Fruit fly (Drosophila melanogaster) whole organism, embryonic: ENCODE results near the gene CG44405.

Experiments used
- Atf6 ChIP-seq: fragments of 200-800 bp; sonication (Bioruptor generic); IDR thresholded peaks from 2 replicates; pipeline ENCODE4 v1.3.6; 2022; ENCODE audit warnings: missing biosample characterization, missing genetic modification characterization
- Bdp1 ChIP-seq: fragments of 200-800 bp; sonication (Bioruptor generic); optimal IDR thresholded peaks from 3 replicates; lab custom pipeline; 2016; ENCODE audit warnings: missing biosample characterization, missing genetic modification characterization
- Bgb ChIP-seq: fragments of 200-800 bp; sonication (Bioruptor generic); IDR thresholded peaks from 2 replicates; pipeline ENCODE4 v1.3.6; 2022; ENCODE audit warnings: missing biosample characterization, missing genetic modification characterization; ENCODE audit not compliant: partially characterized antibody
- BtbVII ChIP-seq: fragments of 200-800 bp; sonication (Bioruptor generic); optimal IDR thresholded peaks from 3 replicates; lab custom pipeline; 2017; ENCODE audit warnings: missing biosample characterization, mild to moderate bottlenecking, missing genetic modification characterization
- CG11504 ChIP-seq: fragments of 200-800 bp; sonication (Bioruptor generic); optimal IDR thresholded peaks from 3 replicates; lab custom pipeline; 2019; ENCODE audit warnings: missing biosample characterization, mild to moderate bottlenecking, missing genetic modification characterization, moderate library complexity
- CG12155 ChIP-seq: fragments of 200-800 bp; sonication (Bioruptor generic); optimal IDR thresholded peaks from 3 replicates; lab custom pipeline; 2016; ENCODE audit warnings: missing biosample characterization, missing genetic modification characterization
- CG1233 ChIP-seq: fragments of 200-800 bp; sonication (Bioruptor generic); optimal IDR thresholded peaks from 4 replicates; lab custom pipeline; 2018; ENCODE audit warnings: missing biosample characterization, mild to moderate bottlenecking, missing genetic modification characterization
- CG14667 ChIP-seq: fragments of 200-800 bp; sonication (Bioruptor generic); IDR thresholded peaks from 2 replicates; pipeline ENCODE4 v1.3.6; 2022; ENCODE audit warnings: missing biosample characterization, missing genetic modification characterization
- CG15073 ChIP-seq: fragments of 200-800 bp; sonication (Bioruptor generic); optimal IDR thresholded peaks from 2 replicates; lab custom pipeline; 2016; ENCODE audit warnings: missing biosample characterization, missing genetic modification characterization
- CG15601 ChIP-seq: fragments of 200-800 bp; sonication (Bioruptor generic); optimal IDR thresholded peaks from 3 replicates; lab custom pipeline; 2019; ENCODE audit warnings: missing biosample characterization, mild to moderate bottlenecking, missing genetic modification characterization, moderate library complexity
- CG15696 ChIP-seq: fragments of 200-800 bp; sonication (Bioruptor generic); optimal IDR thresholded peaks from 2 replicates; lab custom pipeline; 2019; ENCODE audit warnings: missing biosample characterization, mild to moderate bottlenecking, missing genetic modification characterization, moderate library complexity
- CG17328 ChIP-seq: fragments of 200-800 bp; sonication (Bioruptor generic); IDR thresholded peaks from 2 replicates; pipeline ENCODE4 v1.3.6; 2022; ENCODE audit warnings: missing biosample characterization, missing genetic modification characterization
- CG17361 ChIP-seq: fragments of 200-800 bp; sonication (Bioruptor generic); IDR thresholded peaks from 3 replicates; pipeline ENCODE4 v1.3.6; 2022; ENCODE audit warnings: missing biosample characterization, missing genetic modification characterization
- CG2202 ChIP-seq: fragments of 200-800 bp; sonication (Bioruptor generic); optimal IDR thresholded peaks from 2 replicates; lab custom pipeline; 2018; ENCODE audit warnings: missing biosample characterization, mild to moderate bottlenecking, missing genetic modification characterization
- CG31388 ChIP-seq: fragments of 200-800 bp; sonication (Bioruptor generic); optimal IDR thresholded peaks from 2 replicates; lab custom pipeline; 2016; ENCODE audit warnings: missing biosample characterization, missing genetic modification characterization
- CG33213 ChIP-seq: fragments of 200-800 bp; sonication (Bioruptor generic); optimal IDR thresholded peaks from 3 replicates; lab custom pipeline; 2016; ENCODE audit warnings: missing biosample characterization, missing genetic modification characterization
- CG4360 ChIP-seq: fragments of 200-800 bp; sonication (Bioruptor generic); IDR thresholded peaks from 2 replicates; pipeline ENCODE4 v1.3.6; 2022; ENCODE audit warnings: missing biosample characterization, missing genetic modification characterization
- CG4404 ChIP-seq: fragments of 200-800 bp; sonication (Bioruptor generic); IDR thresholded peaks from 2 replicates; pipeline ENCODE4 v1.3.6; 2022; ENCODE audit warnings: missing biosample characterization, missing genetic modification characterization
- CG7987 ChIP-seq: fragments of 200-800 bp; sonication (Bioruptor generic); optimal IDR thresholded peaks from 2 replicates; lab custom pipeline; 2018; ENCODE audit warnings: missing biosample characterization, mild to moderate bottlenecking, missing genetic modification characterization, moderate library complexity
- CG8765 ChIP-seq: fragments of 200-800 bp; sonication (Bioruptor generic); IDR thresholded peaks from 2 replicates; pipeline ENCODE4 v1.3.6; 2022; ENCODE audit warnings: missing biosample characterization, missing genetic modification characterization
- CG9817 ChIP-seq: fragments of 200-800 bp; sonication (Bioruptor generic); optimal IDR thresholded peaks from 2 replicates; lab custom pipeline; 2018; ENCODE audit warnings: missing biosample characterization, mild to moderate bottlenecking, missing genetic modification characterization, moderate library complexity
- CG9876 ChIP-seq: fragments of 200-800 bp; sonication (Bioruptor generic); optimal IDR thresholded peaks from 2 replicates; lab custom pipeline; 2016; ENCODE audit warnings: missing biosample characterization, missing genetic modification characterization
- CHES-1-like ChIP-seq: fragments of 200-800 bp; sonication (Bioruptor generic); optimal IDR thresholded peaks from 2 replicates; lab custom pipeline; 2016; ENCODE audit warnings: missing biosample characterization, missing genetic modification characterization
- Deaf1 ChIP-seq: fragments of 200-800 bp; optimal IDR thresholded peaks from 3 replicates; lab custom pipeline; 2019; ENCODE audit warnings: missing biosample characterization, mild to moderate bottlenecking, missing genetic modification characterization, moderate library complexity
- E2f1 ChIP-seq: fragments of 200-800 bp; sonication (Bioruptor generic); IDR thresholded peaks from 2 replicates; pipeline ENCODE4 v1.3.6; 2022; ENCODE audit warnings: missing biosample characterization, missing genetic modification characterization
- HLH4C ChIP-seq: fragments of 200-800 bp; sonication (Bioruptor generic); IDR thresholded peaks from 3 replicates; pipeline ENCODE4 v1.3.6; 2022; ENCODE audit warnings: missing biosample characterization, missing genetic modification characterization; ENCODE audit not compliant: partially characterized antibody
- Hand ChIP-seq: fragments of 200-800 bp; sonication (Bioruptor generic); optimal IDR thresholded peaks from 2 replicates; lab custom pipeline; 2017; ENCODE audit warnings: mild to moderate bottlenecking, missing biosample characterization, missing genetic modification reagents, missing genetic modification characterization
- Hmr ChIP-seq: fragments of 200-800 bp; sonication (Bioruptor generic); optimal IDR thresholded peaks from 3 replicates; lab custom pipeline; 2017; ENCODE audit warnings: mild to moderate bottlenecking, missing biosample characterization, missing genetic modification reagents, missing genetic modification characterization
- Mad ChIP-seq: fragments of 200-800 bp; sonication (Bioruptor generic); optimal IDR thresholded peaks from 2 replicates; lab custom pipeline; 2016; ENCODE audit warnings: missing biosample characterization, missing genetic modification characterization
- Nf-YA ChIP-seq: fragments of 200-800 bp; sonication (Bioruptor generic); IDR thresholded peaks from 2 replicates; pipeline ENCODE4 v1.3.6; 2022; ENCODE audit warnings: missing biosample characterization, missing genetic modification characterization
- Optix ChIP-seq: fragments of 200-800 bp; sonication (Bioruptor generic); IDR thresholded peaks from 3 replicates; pipeline ENCODE4 v1.3.6; 2022; ENCODE audit warnings: missing biosample characterization, missing genetic modification characterization
- PHDP ChIP-seq: fragments of 200-800 bp; sonication (Bioruptor generic); optimal IDR thresholded peaks from 3 replicates; lab custom pipeline; 2018; ENCODE audit warnings: missing biosample characterization, mild to moderate bottlenecking, missing genetic modification characterization, moderate library complexity
- Scr ChIP-seq: fragments of 200-800 bp; sonication (Bioruptor generic); IDR thresholded peaks from 2 replicates; pipeline ENCODE4 v1.3.6; 2022; ENCODE audit warnings: missing biosample characterization, missing genetic modification characterization; ENCODE audit not compliant: partially characterized antibody
- Sry-δ ChIP-seq: fragments of 200-800 bp; sonication (Bioruptor generic); optimal IDR thresholded peaks from 2 replicates; lab custom pipeline; 2016; ENCODE audit warnings: missing biosample characterization, missing genetic modification characterization
- YL-1 ChIP-seq: fragments of 200-800 bp; sonication (Bioruptor generic); optimal IDR thresholded peaks from 3 replicates; lab custom pipeline; 2017; ENCODE audit warnings: missing biosample characterization, mild to moderate bottlenecking, missing genetic modification characterization
- chinmo ChIP-seq: fragments of 200-800 bp; sonication (Bioruptor generic); IDR thresholded peaks from 4 replicates; pipeline ENCODE4 v1.3.6; 2022; ENCODE audit warnings: missing biosample characterization, missing genetic modification characterization; ENCODE audit not compliant: partially characterized antibody
- chn ChIP-seq: fragments of 200-800 bp; sonication (Bioruptor generic); optimal IDR thresholded peaks from 2 replicates; lab custom pipeline; 2016; ENCODE audit warnings: missing biosample characterization, missing genetic modification characterization
- grn ChIP-seq: fragments of 200-800 bp; sonication (Bioruptor generic); optimal IDR thresholded peaks from 3 replicates; lab custom pipeline; 2017; ENCODE audit warnings: missing biosample characterization, missing genetic modification characterization
- knrl ChIP-seq: fragments of 200-800 bp; sonication (Bioruptor generic); IDR thresholded peaks from 3 replicates; pipeline ENCODE4 v1.3.6; 2022; ENCODE audit warnings: missing biosample characterization, missing genetic modification characterization; ENCODE audit not compliant: partially characterized antibody
- nau ChIP-seq: fragments of 200-800 bp; sonication (Bioruptor generic); optimal IDR thresholded peaks from 3 replicates; lab custom pipeline; 2017; ENCODE audit warnings: missing biosample characterization, mild to moderate bottlenecking, missing genetic modification characterization, missing genetic modification reagents
- nerfin-1 ChIP-seq: fragments of 200-800 bp; sonication (Bioruptor generic); optimal IDR thresholded peaks from 3 replicates; lab custom pipeline; 2019; ENCODE audit warnings: missing biosample characterization, mild to moderate bottlenecking, missing genetic modification characterization, moderate library complexity
- onecut ChIP-seq: fragments of 200-800 bp; sonication (Bioruptor generic); IDR thresholded peaks from 2 replicates; pipeline ENCODE4 v1.3.6; 2022; ENCODE audit warnings: missing biosample characterization, missing genetic modification characterization
- org-1 ChIP-seq: fragments of 200-800 bp; sonication (Bioruptor generic); optimal IDR thresholded peaks from 2 replicates; lab custom pipeline; 2017; ENCODE audit warnings: missing biosample characterization, missing genetic modification characterization
- phol ChIP-seq: fragments of 200-800 bp; sonication (Bioruptor generic); optimal IDR thresholded peaks from 3 replicates; lab custom pipeline; 2018; ENCODE audit warnings: missing biosample characterization, mild to moderate bottlenecking, missing genetic modification characterization, moderate library complexity
- rib ChIP-seq: fragments of 200-800 bp; sonication (Bioruptor generic); IDR thresholded peaks from 2 replicates; pipeline ENCODE4 v1.3.6; 2022; ENCODE audit warnings: missing biosample characterization, missing genetic modification characterization
- sob ChIP-seq: fragments of 200-800 bp; sonication (Bioruptor generic); IDR thresholded peaks from 2 replicates; pipeline ENCODE4 v1.3.6; 2022; ENCODE audit warnings: missing biosample characterization, missing genetic modification characterization
- sug ChIP-seq: fragments of 200-800 bp; optimal IDR thresholded peaks from 2 replicates; lab custom pipeline; 2019; ENCODE audit warnings: missing biosample characterization, mild to moderate bottlenecking, missing genetic modification characterization, moderate library complexity
- vfl ChIP-seq: fragments of 200-800 bp; sonication (Bioruptor generic); optimal IDR thresholded peaks from 2 replicates; lab custom pipeline; 2016; ENCODE audit warnings: missing biosample characterization, missing genetic modification characterization
- wdn ChIP-seq: fragments of 200-800 bp; sonication (Bioruptor generic); IDR thresholded peaks from 2 replicates; pipeline ENCODE4 v1.3.6; 2022; ENCODE audit warnings: missing biosample characterization, missing genetic modification characterization

The CG44405 gene

DNA sequence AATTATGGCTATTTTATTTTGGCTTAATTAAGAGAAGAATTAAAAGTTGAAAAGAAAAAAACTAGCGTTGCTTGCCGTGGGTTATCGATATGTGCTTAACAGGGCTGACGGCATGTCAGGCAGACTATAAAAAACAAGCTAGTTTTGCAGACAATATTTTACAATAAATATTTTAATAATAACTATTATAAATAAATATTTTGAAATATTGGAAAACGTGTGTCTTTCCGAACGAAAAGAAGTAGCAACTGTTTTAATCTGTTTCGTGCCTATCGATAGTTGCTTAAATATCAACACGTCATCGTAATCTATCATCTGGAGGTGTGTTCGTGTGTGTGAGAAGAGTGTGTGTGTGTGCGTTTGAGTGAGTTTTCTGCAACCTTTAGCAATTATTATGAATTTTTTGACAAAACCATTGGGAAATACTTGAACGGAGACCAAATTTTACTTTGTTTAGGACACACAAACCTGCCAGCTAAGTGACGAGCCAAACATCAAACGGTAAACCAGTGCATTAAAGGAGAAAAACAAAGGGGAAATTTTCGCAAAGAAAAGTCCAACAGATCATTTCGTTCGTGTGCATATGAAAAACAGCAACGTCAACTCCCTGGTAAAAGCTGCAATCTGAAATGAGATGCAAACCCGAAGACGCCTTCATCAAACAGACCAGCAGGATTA, 35.0 kb downstream of the CG44405 start, which contains the start of the genes CG5861 and Syx5 (continued):
- peak; percentile 91 for TF ChIP-seq HLH4C (GFP tag; lab: Robert Waterston, UW)
- TF ChIP-seq CG12155 (GFP tag; lab: Kevin White, UChicago), result peak; percentile 24
- no peak for TF ChIP-seq CG15073 (GFP tag; lab: Kevin White, UChicago)
- peak; percentile 54 for TF ChIP-seq Atf6 (GFP tag; lab: Robert Waterston, UW)
- no peak for TF ChIP-seq Hmr
- TF ChIP-seq CG4360, result no peak
- peak; percentile 95 for TF ChIP-seq Scr (GFP tag; lab: Robert Waterston, UW)
- no peak for TF ChIP-seq Hand (GFP tag; lab: Kevin White, UChicago)
- TF ChIP-seq CG31388 (GFP tag; lab: Kevin White, UChicago), result no peak
- peak; percentile 5 for TF ChIP-seq Mad (GFP tag; lab: Kevin White, UChicago)
- no peak for TF ChIP-seq CG9876 (GFP tag; lab: Kevin White, UChicago)
- TF ChIP-seq grn (GFP tag; lab: Kevin White, UChicago), result peak; percentile 89
- TF ChIP-seq CG4404, result 0 out of 2 replicates have a peak, but pooled peaks have one; percentile 25
- no peak for TF ChIP-seq Nf-YA (GFP tag; lab: Robert Waterston, UW)
- TF ChIP-seq CG15601, result peak; percentile 69
- no peak for TF ChIP-seq CG33213
- TF ChIP-seq sug (tag; lab: Kevin White, UChicago), result peak; percentile 81
- peak; percentile 83 for TF ChIP-seq Bgb (GFP tag; lab: Robert Waterston, UW)
- no peak for TF ChIP-seq org-1 (GFP tag; lab: Kevin White, UChicago)
- TF ChIP-seq nerfin-1 (tag; lab: Kevin White, UChicago), result peak; percentile 40
- peak; percentile 38 for TF ChIP-seq BtbVII (GFP tag; lab: Kevin White, UChicago)
- no peak for TF ChIP-seq chn (GFP tag; lab: Kevin White, UChicago)
- TF ChIP-seq CG15696, result peak; percentile 27
- peak; percentile 68; the same call in 1 of the 2 replicates for TF ChIP-seq sob
- TF ChIP-seq YL-1 (GFP tag; lab: Kevin White, UChicago), result peak; percentile 95
- 0 out of 2 replicates have a peak, but pooled peaks have one; percentile 54 for TF ChIP-seq CG17328
- TF ChIP-seq CG17361 (GFP tag; lab: Robert Waterston, UW), result peak; percentile 57; the same call in 2 of the 3 replicates
- TF ChIP-seq CG7987 (GFP tag; lab: Kevin White, UChicago), result peak; percentile 17
- TF ChIP-seq Bdp1 (GFP tag; lab: Kevin White, UChicago), result no peak
- no peak for TF ChIP-seq CHES-1-like (GFP tag; lab: Kevin White, UChicago)
- TF ChIP-seq nau (GFP tag; lab: Kevin White, UChicago), result peak; percentile 53
- TF ChIP-seq chinmo (GFP tag; lab: Robert Waterston, UW), result peak; percentile 78; the same call in 3 of the 4 replicates
- TF ChIP-seq PHDP, result peak; percentile 57
- TF ChIP-seq CG11504 (tag; lab: Kevin White, UChicago), result no peak
- no peak for TF ChIP-seq E2f1 (GFP tag; lab: Robert Waterston, UW)
- no peak for TF ChIP-seq wdn (GFP tag; lab: Robert Waterston, UW)
- TF ChIP-seq CG8765 (GFP tag; lab: Robert Waterston, UW), result no peak
- TF ChIP-seq CG1233 (GFP tag; lab: Kevin White, UChicago), result peak; percentile 29
- TF ChIP-seq CG14667 (GFP tag; lab: Robert Waterston, UW), result no peak
- peak; percentile 59 for TF ChIP-seq CG9817 (tag; lab: Kevin White, UChicago)
- TF ChIP-seq knrl (GFP tag; lab: Robert Waterston, UW), result peak; percentile 88
- TF ChIP-seq Sry-δ (GFP tag; lab: Kevin White, UChicago), result peak; percentile 58
- no peak for TF ChIP-seq Deaf1 (tag; lab: Kevin White, UChicago)
- no peak for TF ChIP-seq vfl
- peak; percentile 18 for TF ChIP-seq CG2202 (tag; lab: Kevin White, UChicago)
- no peak for TF ChIP-seq Optix
- no peak for TF ChIP-seq rib
- peak; percentile 70 for TF ChIP-seq phol (tag; lab: Kevin White, UChicago)
- no peak for TF ChIP-seq onecut (GFP tag; lab: Robert Waterston, UW)
